Worm (Caenorhabditis elegans) whole organism, early embryonic: ENCODE measurements around the gene pcyt-1.

Source experiments
- ama-1 ChIP-seq: fragments of 150-350 bp; optimal IDR thresholded peaks from 2 replicates; lab custom pipeline; 2014
- ets-7 ChIP-seq: sonication (generic microtip); optimal IDR thresholded peaks from 2 replicates; lab custom pipeline; 2016; ENCODE audit warnings: missing genotype, missing genetic modification characterization, missing compliant biosample characterization
- flt-1 ChIP-seq: fragments of 200-800 bp; sonication (Bioruptor generic); IDR thresholded peaks from 2 replicates; pipeline ENCODE4 v1.3.6; 2022; ENCODE audit warnings: missing genetic modification characterization, missing compliant biosample characterization
- hnd-1 ChIP-seq: sonication (generic microtip); optimal IDR thresholded peaks from 2 replicates; lab custom pipeline; 2016; ENCODE audit warnings: missing genetic modification characterization, missing compliant biosample characterization
- scrt-1 ChIP-seq: fragments of 200-800 bp; sonication (Bioruptor generic); IDR thresholded peaks from 2 replicates; pipeline ENCODE4 v1.3.6; 2022; ENCODE audit warnings: missing genetic modification characterization, missing compliant biosample characterization
- sea-1 ChIP-seq: fragments of 200-800 bp; sonication (Bioruptor generic); conservative IDR thresholded peaks from 2 replicates; pipeline ENCODE4 v1.3.6; 2022; ENCODE audit warnings: missing genetic modification characterization, missing compliant biosample characterization
- tbx-11 ChIP-seq: fragments of 200-800 bp; sonication (Bioruptor generic); IDR thresholded peaks from 2 replicates; pipeline ENCODE4 v1.3.6; 2022; ENCODE audit warnings: missing genetic modification characterization, missing compliant biosample characterization
- tra-4 ChIP-seq: sonication (generic microtip); optimal IDR thresholded peaks from 2 replicates; lab custom pipeline; 2017; ENCODE audit warnings: missing genetic modification characterization, missing compliant biosample characterization

DNA sequence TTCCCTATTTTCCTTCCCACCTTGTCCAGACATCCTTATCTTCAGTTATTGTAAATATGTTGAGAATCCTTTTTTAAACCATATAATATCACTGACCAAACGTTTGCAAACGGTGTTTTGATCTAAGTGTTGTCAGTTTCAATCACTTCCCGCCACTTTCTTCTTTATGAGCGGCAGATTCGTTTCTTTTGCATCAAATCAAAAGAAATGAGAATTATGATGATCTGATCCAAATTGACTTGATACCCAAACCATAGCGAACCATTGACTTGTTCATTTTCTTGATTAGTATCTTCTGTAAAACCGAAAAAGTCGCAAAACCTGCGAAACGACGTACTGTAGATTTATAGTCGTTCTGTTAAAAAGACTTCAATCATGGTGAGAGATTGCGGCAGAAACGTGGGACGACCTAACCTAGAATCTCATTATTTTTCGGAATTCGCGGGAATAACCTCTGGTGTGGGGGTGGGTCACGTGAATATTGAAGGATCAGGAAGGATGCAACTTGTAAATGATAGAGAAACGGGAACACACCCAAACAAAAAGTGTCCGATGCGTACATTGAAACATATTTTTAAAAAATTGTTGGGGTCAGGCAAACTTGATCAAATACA is 21.9 kb downstream of the pcyt-1 start:
- TF ChIP-seq sea-1 (GFP tag; lab: Robert Waterston, UW) = no peak
- TF ChIP-seq ama-1 (lab: Kevin White, UChicago) = no peak
- TF ChIP-seq tbx-11 = no peak
- TF ChIP-seq scrt-1 = no peak
- no peak for TF ChIP-seq hnd-1 (tag; lab: Kevin White, UChicago)
- TF ChIP-seq flt-1 = no peak
- no peak for TF ChIP-seq tra-4 (tag; lab: Kevin White, UChicago)
- TF ChIP-seq ets-7 (tag; lab: Kevin White, UChicago) = no peak
